Fruit fly (Drosophila melanogaster) whole organism, wandering third instar larva: ENCODE measurements around the gene CG15014.

Experiments
- Abd-B ChIP-seq: fragments of >200 bp; optimal IDR thresholded peaks from 2 replicates; lab custom pipeline; 2017; ENCODE audit warnings: missing biosample characterization, missing genetic modification characterization
- CG32264 ChIP-seq: fragments of 200-800 bp; sonication (Bioruptor generic); optimal IDR thresholded peaks from 2 replicates; lab custom pipeline; 2016; ENCODE audit warnings: missing biosample characterization, missing genetic modification characterization
- CG9705 ChIP-seq: fragments of 200-800 bp; sonication (Bioruptor generic); optimal IDR thresholded peaks from 2 replicates; lab custom pipeline; 2018; ENCODE audit warnings: missing biosample characterization, mild to moderate bottlenecking, missing genetic modification characterization
- CrebA ChIP-seq: fragments of 200-800 bp; sonication (Bioruptor generic); optimal IDR thresholded peaks from 2 replicates; lab custom pipeline; 2016; ENCODE audit warnings: missing biosample characterization, mild to moderate bottlenecking, missing genetic modification characterization, borderline replicate concordance
- Dfd ChIP-seq: fragments of >200 bp; optimal IDR thresholded peaks from 2 replicates; lab custom pipeline; 2017; ENCODE audit warnings: missing biosample characterization, missing genetic modification characterization
- GATAd ChIP-seq: sonication (Bioruptor generic); optimal IDR thresholded peaks from 2 replicates; lab custom pipeline; 2016; ENCODE audit warnings: missing biosample characterization, missing genetic modification characterization
- HLH106 ChIP-seq: fragments of 200-800 bp; optimal IDR thresholded peaks from 3 replicates; lab custom pipeline; 2019; ENCODE audit warnings: missing biosample characterization, mild to moderate bottlenecking, missing genetic modification characterization, moderate library complexity
- Hnf4 ChIP-seq: fragments of 200-800 bp; sonication (Bioruptor generic); optimal IDR thresholded peaks from 2 replicates; lab custom pipeline; 2016; ENCODE audit warnings: missing biosample characterization, mild to moderate bottlenecking, missing genetic modification characterization
- Hr83 ChIP-seq: fragments of 200-300 bp; sonication (Bioruptor generic); optimal IDR thresholded peaks from 2 replicates; lab custom pipeline; 2016; ENCODE audit warnings: missing biosample characterization, mild to moderate bottlenecking, missing genetic modification characterization, moderate library complexity; ENCODE audit not compliant: poor library complexity, severe bottlenecking
- Jra ChIP-seq: sonication (Bioruptor generic); optimal IDR thresholded peaks from 2 replicates; lab custom pipeline; 2016; ENCODE audit warnings: missing biosample characterization, missing genetic modification characterization
- Mio ChIP-seq: sonication (Bioruptor generic); optimal IDR thresholded peaks from 2 replicates; lab custom pipeline; 2016; ENCODE audit warnings: missing biosample characterization, missing genetic modification characterization
- Myc ChIP-seq: fragments of >200 bp; optimal IDR thresholded peaks from 2 replicates; lab custom pipeline; 2017
- N ChIP-seq: fragments of >200 bp; optimal IDR thresholded peaks from 2 replicates; lab custom pipeline; 2018; ENCODE audit warnings: missing biosample characterization, missing external identifiers, missing genetic modification characterization
- OdsH ChIP-seq: fragments of 200-800 bp; sonication (Bioruptor generic); optimal IDR thresholded peaks from 2 replicates; lab custom pipeline; 2016; ENCODE audit warnings: missing biosample characterization, mild to moderate bottlenecking, missing genetic modification characterization
- Rel ChIP-seq, 2 experiments: fragments of 200-800 bp; sonication (Bioruptor generic) in 1 of 2; optimal IDR thresholded peaks; 2 replicates in 1 of 2; 3 replicates in 1 of 2; lab custom pipeline; 2016 to 2019; ENCODE audit warnings: mild to moderate bottlenecking in 2 of 2, missing biosample characterization in 2 of 2, missing genetic modification characterization in 2 of 2, moderate library complexity in 1 of 2
- Sp1 ChIP-seq: fragments of 200-800 bp; sonication (Bioruptor generic); optimal IDR thresholded peaks from 3 replicates; lab custom pipeline; 2019; ENCODE audit warnings: missing biosample characterization, mild to moderate bottlenecking, missing genetic modification characterization, moderate library complexity
- Vsx2 ChIP-seq: fragments of 200-300, 225-300 bp; sonication (Bioruptor generic); optimal IDR thresholded peaks from 2 replicates; lab custom pipeline; 2018; ENCODE audit warnings: missing biosample characterization, missing genetic modification characterization; ENCODE audit not compliant: partially characterized antibody
- br ChIP-seq: fragments of 200-800 bp; sonication (Bioruptor generic); optimal IDR thresholded peaks from 2 replicates; lab custom pipeline; 2016; ENCODE audit warnings: missing biosample characterization, missing genetic modification characterization
- brk ChIP-seq: fragments of 200-800 bp; sonication (Bioruptor generic); optimal IDR thresholded peaks from 2 replicates; lab custom pipeline; 2016; ENCODE audit warnings: missing biosample characterization, mild to moderate bottlenecking, missing genetic modification characterization
- dl ChIP-seq, 2 experiments: fragments of 175-275, 200-275 bp in 1 of 2; fragments of 200-275 bp in 1 of 2; sonication (Bioruptor generic); optimal IDR thresholded peaks; lab custom pipeline; 2018; ENCODE audit warnings: mild to moderate bottlenecking in 2 of 2, missing biosample characterization in 2 of 2, missing genetic modification characterization in 2 of 2, moderate library complexity in 2 of 2; ENCODE audit not compliant: partially characterized antibody in 2 of 2, insufficient read depth in 1 of 2
- dsf ChIP-seq: sonication (Bioruptor generic); optimal IDR thresholded peaks from 2 replicates; lab custom pipeline; 2016; ENCODE audit warnings: missing biosample characterization, missing genetic modification characterization, borderline replicate concordance
- ey ChIP-seq: fragments of 200-800 bp; sonication (Bioruptor generic); optimal IDR thresholded peaks from 2 replicates; lab custom pipeline; 2016; ENCODE audit warnings: missing biosample characterization, missing genetic modification characterization
- foxo ChIP-seq, 2 experiments: fragments of 200-800 bp; sonication (Bioruptor generic); optimal IDR thresholded peaks; 2 replicates in 1 of 2; 3 replicates in 1 of 2; lab custom pipeline; 2016 to 2017; ENCODE audit warnings: missing biosample characterization in 2 of 2, missing genetic modification characterization in 2 of 2
- fru ChIP-seq: fragments of 200-800 bp; sonication (Bioruptor generic); optimal IDR thresholded peaks from 3 replicates; lab custom pipeline; 2016; ENCODE audit warnings: missing biosample characterization, mild to moderate bottlenecking, missing genetic modification characterization
- h ChIP-seq: fragments of 200-800 bp; sonication (Bioruptor generic); optimal IDR thresholded peaks from 3 replicates; lab custom pipeline; 2016; ENCODE audit warnings: missing biosample characterization, mild to moderate bottlenecking, missing genetic modification characterization
- jim ChIP-seq: fragments of 175-275, 200-325 bp; sonication (Bioruptor generic); optimal IDR thresholded peaks from 2 replicates; lab custom pipeline; 2016; ENCODE audit warnings: missing biosample characterization, mild to moderate bottlenecking, missing genetic modification characterization
- lola ChIP-seq: fragments of >200 bp; optimal IDR thresholded peaks from 2 replicates; lab custom pipeline; 2017; ENCODE audit warnings: missing biosample characterization, missing genetic modification characterization
- pan ChIP-seq: fragments of >200 bp; optimal IDR thresholded peaks from 2 replicates; lab custom pipeline; 2017
- psq ChIP-seq: fragments of 200-800 bp; sonication (Bioruptor generic); optimal IDR thresholded peaks from 3 replicates; lab custom pipeline; 2017; ENCODE audit warnings: missing biosample characterization, mild to moderate bottlenecking, missing genetic modification characterization, moderate library complexity
- rgr ChIP-seq: fragments of 200-800 bp; sonication (Bioruptor generic); optimal IDR thresholded peaks from 3 replicates; lab custom pipeline; 2016; ENCODE audit warnings: missing biosample characterization, mild to moderate bottlenecking, missing genetic modification characterization
- sage ChIP-seq: fragments of 200-800 bp; sonication (Bioruptor generic); optimal IDR thresholded peaks from 2 replicates; lab custom pipeline; 2016; ENCODE audit warnings: missing biosample characterization, mild to moderate bottlenecking, missing genetic modification characterization
- sv ChIP-seq: fragments of 200-800 bp; sonication (Bioruptor generic); optimal IDR thresholded peaks from 3 replicates; lab custom pipeline; 2016; ENCODE audit warnings: missing biosample characterization, missing genetic modification characterization
- tai ChIP-seq: sonication (Bioruptor generic); optimal IDR thresholded peaks from 2 replicates; lab custom pipeline; 2016; ENCODE audit warnings: missing biosample characterization, missing genetic modification characterization
- woc ChIP-seq: sonication (Bioruptor generic); optimal IDR thresholded peaks from 2 replicates; lab custom pipeline; 2016; ENCODE audit warnings: missing biosample characterization, mild to moderate bottlenecking, missing genetic modification characterization

The CG15014 gene

dm6 chr3L:4336588-4336987, 14.5 kb upstream of the CG15014 start:
- TF ChIP-seq dl (GFP tag; optimal IDR thresholded peaks at IDR 0.05; lab: Kevin White, UChicago; ENCODE audit: insufficient read depth in 1 of 2, partially characterized antibody in 2 of 2) (no peak), CrebA (GFP tag; lab: Kevin White, UChicago) (no peak), dsf (GFP tag; lab: Kevin White, UChicago) (no peak), N (GFP tag; lab: Kevin White, UChicago) (no peak), Hr83 (GFP tag; lab: Kevin White, UChicago) (no peak), Jra (GFP tag; lab: Kevin White, UChicago) (no peak), Abd-B (GFP tag; lab: Kevin White, UChicago) (no peak), OdsH (no peak), HLH106 (tag; lab: Kevin White, UChicago) (no peak), Myc (lab: Kevin White, UChicago) (no peak), sv (GFP tag; lab: Kevin White, UChicago) (no peak), br (GFP tag; lab: Kevin White, UChicago) (no peak), Vsx2 (GFP tag; lab: Kevin White, UChicago) (no peak)
- TF ChIP-seq, all 38 proteins: peak for 0

DNA sequence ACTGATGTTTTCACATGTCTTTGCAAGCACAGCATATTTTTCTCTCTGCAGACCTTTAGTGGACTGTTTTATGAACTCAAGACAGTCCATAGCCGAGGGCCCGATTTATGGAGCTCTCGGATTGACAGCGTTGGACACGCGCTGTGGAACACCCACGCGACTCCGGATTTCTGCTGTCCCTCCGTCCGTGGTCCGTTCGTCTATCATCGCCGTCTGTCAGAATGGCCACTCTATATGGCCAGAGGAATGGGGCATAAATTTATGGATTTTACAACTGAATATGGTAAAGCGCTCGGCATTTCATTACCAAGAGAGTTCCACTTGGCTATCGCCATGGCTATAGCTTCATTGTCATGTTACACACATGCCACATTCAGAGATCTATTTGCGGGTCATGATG, 6.0 kb upstream of the CG15014 start:
- TF ChIP-seq h (GFP tag; lab: Kevin White, UChicago) (no peak), Dfd (GFP tag; lab: Kevin White, UChicago) (no peak), CG32264 (no peak), psq (GFP tag; lab: Kevin White, UChicago) (no peak), Mio (GFP tag; lab: Kevin White, UChicago) (no peak), rgr (no peak), OdsH (no peak), jim (GFP tag; lab: Kevin White, UChicago) (no peak), pan (no peak), brk (GFP tag; lab: Kevin White, UChicago) (no peak), tai (GFP tag; lab: Kevin White, UChicago) (no peak), dsf (GFP tag; lab: Kevin White, UChicago) (no peak), fru (GFP tag; lab: Kevin White, UChicago) (no peak), Hnf4 (GFP tag; lab: Kevin White, UChicago) (no peak), foxo (GFP tag; optimal IDR thresholded peaks at IDR 0.05; lab: Kevin White, UChicago) (no peak), Abd-B (GFP tag; lab: Kevin White, UChicago) (no peak), Sp1 (GFP tag; lab: Kevin White, UChicago) (no peak), ey (GFP tag; lab: Kevin White, UChicago) (no peak), CrebA (GFP tag; lab: Kevin White, UChicago) (no peak), Myc (lab: Kevin White, UChicago) (no peak)

dm6 chr3L:4318677-4319580, 3.1 kb downstream of the CG15014 start, which contains the start of gene PMP34:
Gene PMP34, plus strand, starts transcription at chr3L:4318755.
- no peak for TF ChIP-seq sage (GFP tag; lab: Kevin White, UChicago)
- no peak for TF ChIP-seq GATAd (GFP tag; lab: Kevin White, UChicago)
- no peak for TF ChIP-seq OdsH
- TF ChIP-seq foxo (GFP tag; optimal IDR thresholded peaks at IDR 0.05; lab: Kevin White, UChicago), result no peak
- TF ChIP-seq lola, result no peak
- no peak for TF ChIP-seq Myc (lab: Kevin White, UChicago)
- peak; percentile 12 for TF ChIP-seq h (GFP tag; lab: Kevin White, UChicago)
- TF ChIP-seq Hnf4 (GFP tag; lab: Kevin White, UChicago), result peak; percentile 13
- no peak for TF ChIP-seq jim (GFP tag; lab: Kevin White, UChicago)
- TF ChIP-seq Rel (GFP tag; optimal IDR thresholded peaks at IDR 0.05; lab: Kevin White, UChicago), result no peak
- no peak for TF ChIP-seq Rel (tag; optimal IDR thresholded peaks at IDR 0.05; lab: Kevin White, UChicago)
- TF ChIP-seq Hr83 (GFP tag; lab: Kevin White, UChicago), result no peak
- no peak for TF ChIP-seq Sp1 (GFP tag; lab: Kevin White, UChicago)
- TF ChIP-seq Abd-B (GFP tag; lab: Kevin White, UChicago), result no peak
- no peak for TF ChIP-seq CG9705 (GFP tag; lab: Kevin White, UChicago)
- no peak for TF ChIP-seq N (GFP tag; lab: Kevin White, UChicago)
- no peak for TF ChIP-seq HLH106 (tag; lab: Kevin White, UChicago)
- TF ChIP-seq dsf (GFP tag; lab: Kevin White, UChicago), result no peak
- TF ChIP-seq woc (GFP tag; lab: Kevin White, UChicago), result no peak
- TF ChIP-seq fru (GFP tag; lab: Kevin White, UChicago), result peak; percentile 64
- TF ChIP-seq, all 38 proteins: peak for 3
